Worm (Caenorhabditis elegans): ENCODE results near the gene H40L08.7.
A peak's percentile ranks its signal among the peaks of the same experiment; 100 is the strongest.

DNA sequence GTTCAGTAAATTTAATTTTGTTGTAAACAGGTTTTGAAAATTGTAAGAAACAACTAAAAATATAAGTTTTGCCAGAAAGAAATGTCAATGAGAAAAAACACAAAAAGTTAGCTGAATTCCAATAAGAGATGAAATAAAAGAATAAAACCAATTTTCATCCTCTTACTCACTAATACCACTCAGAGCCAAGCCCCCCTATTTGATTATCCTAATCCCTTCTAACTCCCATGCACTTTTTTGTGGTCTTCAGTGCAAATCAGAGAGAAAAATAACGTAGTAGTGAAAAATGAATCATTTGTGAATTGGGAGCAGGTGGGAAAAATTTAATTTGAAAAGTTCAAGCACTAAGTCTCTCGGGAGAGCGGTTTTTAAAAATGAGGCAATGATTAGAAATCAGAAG is 36.2 kb downstream of the H40L08.7 start:
- TF ChIP-seq ama-1 (optimal IDR thresholded peaks at IDR 0.05), result no peak
- no peak for TF ChIP-seq tra-4 (tag; optimal IDR thresholded peaks at IDR 0.05)
- no peak for TF ChIP-seq aly-1 (tag; optimal IDR thresholded peaks at IDR 0.05)
- TF ChIP-seq ceh-36 (tag; optimal IDR thresholded peaks at IDR 0.05), result peak; percentile 1
- TF ChIP-seq ets-7 (tag; optimal IDR thresholded peaks at IDR 0.05), result no peak
- TF ChIP-seq flt-1 (GFP tag; IDR thresholded peaks at IDR 0.05), result no peak
- no peak for TF ChIP-seq sea-1 (GFP tag; conservative IDR thresholded peaks at IDR 0.05)

All from whole organism, early embryonic.